Fruit fly (Drosophila melanogaster): Measurements from ENCODE around the gene Usp30.

DNA sequence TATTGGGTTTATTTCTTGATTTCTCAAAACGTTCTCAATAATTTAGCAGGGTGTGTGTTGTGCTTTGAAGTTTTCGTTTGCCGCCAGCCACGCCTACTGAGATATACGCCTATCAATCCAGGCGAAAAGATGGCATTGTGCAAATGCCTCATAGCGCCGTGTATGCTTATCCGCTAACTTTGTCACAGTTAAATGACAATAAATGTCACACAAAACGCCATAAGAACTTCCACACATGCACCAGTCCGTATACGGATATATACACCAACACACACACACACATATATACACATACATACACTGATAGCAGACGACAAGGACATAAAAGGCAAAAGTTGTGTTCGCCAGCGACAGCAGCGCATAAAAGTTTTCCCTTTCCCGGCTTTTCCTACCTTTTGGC is 14.5 kb downstream of the Usp30 start, which contains the start of gene CG43137:
- no peak for TF ChIP-seq bab1 (GFP tag; optimal IDR thresholded peaks at IDR 0.05)
- no peak for TF ChIP-seq kay (GFP tag; ENCODE audit: borderline replicate concordance)
- TF ChIP-seq tj (GFP tag; optimal IDR thresholded peaks at IDR 0.05) = no peak
- TF ChIP-seq Clk (GFP tag; optimal IDR thresholded peaks at IDR 0.05) = no peak
- no peak for TF ChIP-seq Hr96 (GFP tag; optimal IDR thresholded peaks at IDR 0.05)

Data from whole organism, adult.